Fruit fly (Drosophila melanogaster): ENCODE measurements around the gene CG10903.

Gene CG10903

dm6 chr3R:8030151-8030899 lies at the start of gene CG10903, which contains the start of gene CG2747:
Gene CG10903, plus strand, starts transcription at chr3R:8030411.
Gene CG2747, minus strand, starts transcription at chr3R:8030790.
- no peak for TF ChIP-seq sv (GFP tag; optimal IDR thresholded peaks at IDR 0.05)
- no peak for TF ChIP-seq lola (GFP tag; optimal IDR thresholded peaks at IDR 0.05)
- no peak for TF ChIP-seq Rel (GFP tag; optimal IDR thresholded peaks at IDR 0.05)
- TF ChIP-seq Rel (tag; optimal IDR thresholded peaks at IDR 0.05), result no peak
- no peak for TF ChIP-seq br (GFP tag; optimal IDR thresholded peaks at IDR 0.05)
- TF ChIP-seq CG32264 (GFP tag; optimal IDR thresholded peaks at IDR 0.05), result no peak
- peak; percentile 24 for TF ChIP-seq Hnf4 (GFP tag; optimal IDR thresholded peaks at IDR 0.05)
- TF ChIP-seq Dif (GFP tag; optimal IDR thresholded peaks at IDR 0.05; ENCODE audit: partially characterized antibody), result no peak
- TF ChIP-seq Sp1 (GFP tag; optimal IDR thresholded peaks at IDR 0.05), result no peak
- TF ChIP-seq tai (GFP tag; optimal IDR thresholded peaks at IDR 0.05), result no peak
- peak; percentile 76 for TF ChIP-seq Myc (optimal IDR thresholded peaks at IDR 0.05)
- TF ChIP-seq jim (GFP tag; optimal IDR thresholded peaks at IDR 0.05), result no peak
- no peak for TF ChIP-seq HLH106 (tag; optimal IDR thresholded peaks at IDR 0.05)
- TF ChIP-seq dmrt93B (GFP tag; optimal IDR thresholded peaks at IDR 0.05), result no peak
- TF ChIP-seq Jra (GFP tag; optimal IDR thresholded peaks at IDR 0.05), result peak; percentile 3
- TF ChIP-seq Abd-B (GFP tag; optimal IDR thresholded peaks at IDR 0.05), result no peak
- peak; percentile 3 for TF ChIP-seq rgr (GFP tag; optimal IDR thresholded peaks at IDR 0.05)
- TF ChIP-seq h (GFP tag; optimal IDR thresholded peaks at IDR 0.05), result peak; percentile 50
- TF ChIP-seq Hr78 (GFP tag; optimal IDR thresholded peaks at IDR 0.05), result no peak
- no peak for TF ChIP-seq OdsH (GFP tag; optimal IDR thresholded peaks at IDR 0.05)
- no peak for TF ChIP-seq N (GFP tag; optimal IDR thresholded peaks at IDR 0.05)
- TF ChIP-seq Mio (GFP tag; optimal IDR thresholded peaks at IDR 0.05), result no peak
- TF ChIP-seq Vsx2 (GFP tag; optimal IDR thresholded peaks at IDR 0.05; ENCODE audit: partially characterized antibody), result peak; percentile 37
- no peak for TF ChIP-seq dsf (GFP tag; optimal IDR thresholded peaks at IDR 0.05; ENCODE audit: borderline replicate concordance)
- no peak for TF ChIP-seq foxo (GFP tag; optimal IDR thresholded peaks at IDR 0.05)
- TF ChIP-seq Hr83 (GFP tag; optimal IDR thresholded peaks at IDR 0.05; ENCODE audit: poor library complexity, severe bottlenecking), result no peak
- no peak for TF ChIP-seq pan (optimal IDR thresholded peaks at IDR 0.05)
- TF ChIP-seq Dfd (GFP tag; optimal IDR thresholded peaks at IDR 0.05), result no peak
- TF ChIP-seq GATAd (GFP tag; optimal IDR thresholded peaks at IDR 0.05), result no peak
- peak; percentile 26 for TF ChIP-seq brk (GFP tag; optimal IDR thresholded peaks at IDR 0.05)
- no peak for TF ChIP-seq psq (GFP tag; optimal IDR thresholded peaks at IDR 0.05)
- no peak for TF ChIP-seq CrebA (GFP tag; optimal IDR thresholded peaks at IDR 0.05; ENCODE audit: borderline replicate concordance)
- no peak for TF ChIP-seq fru (GFP tag; optimal IDR thresholded peaks at IDR 0.05)
- no peak for TF ChIP-seq dl (GFP tag; optimal IDR thresholded peaks at IDR 0.05; ENCODE audit: insufficient read depth in 1 of 2, partially characterized antibody in 2 of 2)
- TF ChIP-seq ey (GFP tag; optimal IDR thresholded peaks at IDR 0.05), result no peak
- no peak for TF ChIP-seq CG9705 (GFP tag; optimal IDR thresholded peaks at IDR 0.05)
- TF ChIP-seq usp (GFP tag; optimal IDR thresholded peaks at IDR 0.05), result no peak
- TF ChIP-seq sage (GFP tag; optimal IDR thresholded peaks at IDR 0.05), result no peak
- TF ChIP-seq woc (GFP tag; optimal IDR thresholded peaks at IDR 0.05), result no peak

- no peak for TF ChIP-seq CrebA (GFP tag; optimal IDR thresholded peaks at IDR 0.05; ENCODE audit: borderline replicate concordance)
- no peak for TF ChIP-seq Dfd (GFP tag; optimal IDR thresholded peaks at IDR 0.05)
- TF ChIP-seq tai (GFP tag; optimal IDR thresholded peaks at IDR 0.05), result peak; percentile 24
- TF ChIP-seq Myc (optimal IDR thresholded peaks at IDR 0.05), result peak; percentile 63
- TF ChIP-seq Vsx2 (GFP tag; optimal IDR thresholded peaks at IDR 0.05; ENCODE audit: partially characterized antibody), result peak; percentile 50
- TF ChIP-seq N (GFP tag; optimal IDR thresholded peaks at IDR 0.05), result no peak
- TF ChIP-seq Hr78 (GFP tag; optimal IDR thresholded peaks at IDR 0.05), result no peak
- no peak for TF ChIP-seq rgr (GFP tag; optimal IDR thresholded peaks at IDR 0.05)
- TF ChIP-seq GATAd (GFP tag; optimal IDR thresholded peaks at IDR 0.05), result no peak
- TF ChIP-seq Mio (GFP tag; optimal IDR thresholded peaks at IDR 0.05), result no peak
These were observed 48.8 kb upstream of the CG10903 start for dm6 chr3R:7981396-7981795.
